Worm (Caenorhabditis elegans): Measurements from ENCODE around the gene pyp-1.

ce11 chrIV:9969081-9969480 is 29.6 kb downstream of the pyp-1 start, which contains the start of the genes kin-5 and C47E12.11:
- no peak for TF ChIP-seq nhr-11 (tag; optimal IDR thresholded peaks at IDR 0.05)
- TF ChIP-seq R02D3.7 (tag; optimal IDR thresholded peaks at IDR 0.05), result no peak
- no peak for TF ChIP-seq F44E2.7 (GFP tag; IDR thresholded peaks at IDR 0.05)
- TF ChIP-seq dve-1 (tag; optimal IDR thresholded peaks at IDR 0.05; ENCODE audit: insufficient read depth), result no peak
- no peak for TF ChIP-seq mep-1 (tag; optimal IDR thresholded peaks at IDR 0.05)
